3 fruit fly cellular contexts compared by ENCODE assay signal in the genomic region with DNA sequence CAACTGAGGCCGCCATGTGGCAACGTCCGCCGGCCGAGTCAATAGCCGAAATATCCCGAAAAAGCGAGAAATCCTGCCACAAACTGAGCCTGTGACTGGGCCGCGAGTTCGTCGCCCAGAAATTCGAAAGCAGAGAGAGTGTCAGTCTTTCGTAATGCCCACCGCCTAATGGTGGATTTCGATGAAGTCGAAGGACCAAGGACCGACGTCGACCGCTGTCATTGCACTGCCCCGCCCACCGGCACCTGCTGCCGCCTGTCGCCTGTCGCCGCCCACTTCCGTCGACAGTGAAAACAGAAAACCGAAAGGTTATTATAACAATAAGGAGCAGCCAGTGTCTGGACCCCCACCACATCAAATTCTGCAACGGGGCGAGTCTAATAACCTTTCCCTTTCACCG.
TF ChIP-seq lines count a peak whose summit lies in the region.

No protein-coding gene starts in this region.

- no peak for TF ChIP-seq CTCF in whole organism, embryonic (GFP tag; optimal IDR thresholded peaks at IDR 0.05; lab: Kevin White, UChicago)

TF ChIP-seq in whole organism, embryonic, 481 proteins besides CTCF, POLR2A, EP300 and RAD21:
- 0 out of 3 replicates have a peak, but pooled peaks have one; percentile 35 for TF ChIP-seq CG7963 (GFP tag; IDR thresholded peaks at IDR 0.05; lab: Robert Waterston, UW; ENCODE audit: partially characterized antibody)
- no peak for TF ChIP-seq hth (optimal IDR thresholded peaks at IDR 0.05; lab: Kevin White, UChicago)
- no peak for TF ChIP-seq CG17829 (tag; optimal IDR thresholded peaks at IDR 0.05; lab: Kevin White, UChicago)
- TF ChIP-seq sc (optimal IDR thresholded peaks at IDR 0.05; lab: Kevin White, UChicago) = no peak
- no peak for TF ChIP-seq sc (GFP tag; optimal IDR thresholded peaks at IDR 0.05; lab: Kevin White, UChicago)
- peak; percentile 68 for TF ChIP-seq Med (GFP tag; lab: Kevin White, UChicago)
- TF ChIP-seq luna (GFP tag; optimal IDR thresholded peaks at IDR 0.05; lab: Kevin White, UChicago) = no peak

TF ChIP-seq in whole organism, prepupa, 60 proteins besides CTCF, POLR2A, EP300 and RAD21:
- TF ChIP-seq Ets96B (tag; optimal IDR thresholded peaks at IDR 0.05; lab: Kevin White, UChicago) = no peak
- TF ChIP-seq Hr39 (GFP tag; optimal IDR thresholded peaks at IDR 0.05; lab: Kevin White, UChicago) = no peak
- TF ChIP-seq Eip78C (GFP tag; lab: Kevin White, UChicago) = no peak
- TF ChIP-seq CG6163 (GFP tag; IDR thresholded peaks at IDR 0.05; lab: Robert Waterston, UW) = 0 out of 3 replicates have a peak, but pooled peaks have one; percentile 14
- no peak for TF ChIP-seq CG8119 (GFP tag; IDR thresholded peaks at IDR 0.05; lab: Robert Waterston, UW)
- no peak for TF ChIP-seq Sox102F (GFP tag; optimal IDR thresholded peaks at IDR 0.05; lab: Kevin White, UChicago)
- TF ChIP-seq Hr4 (GFP tag; optimal IDR thresholded peaks at IDR 0.05; lab: Kevin White, UChicago) = no peak
- no peak for TF ChIP-seq Hr38 (GFP tag; optimal IDR thresholded peaks at IDR 0.05; lab: Kevin White, UChicago)
- no peak for TF ChIP-seq CG6792 (GFP tag; optimal IDR thresholded peaks at IDR 0.05; lab: Kevin White, UChicago)
- TF ChIP-seq svp (GFP tag; lab: Kevin White, UChicago) = peak; percentile 4

TF ChIP-seq in whole organism, pupa, 21 proteins besides CTCF, POLR2A, EP300 and RAD21:
- TF ChIP-seq D1 (tag; optimal IDR thresholded peaks at IDR 0.05; lab: Kevin White, UChicago) (no peak), EcR (GFP tag; optimal IDR thresholded peaks at IDR 0.05; lab: Kevin White, UChicago) (peak; percentile 73), CG12605 (GFP tag; IDR thresholded peaks at IDR 0.05; lab: Robert Waterston, UW) (no peak), Pif1B (GFP tag; optimal IDR thresholded peaks at IDR 0.05; lab: Kevin White, UChicago) (no peak)
